ENCODE assay signal across 3 fruit fly cellular contexts in genomic region chr2L:10396488-10396824, dm6.
TF ChIP-seq lines count a peak whose summit lies in the region.

Gene Cnot4, plus strand, starts transcription at chr2L:10396716.

- no peak for TF ChIP-seq CTCF in whole organism, embryonic (GFP tag; optimal IDR thresholded peaks at IDR 0.05; lab: Kevin White, UChicago)

TF ChIP-seq in Kc167, 6 proteins besides CTCF, POLR2A, EP300 and RAD21:
- TF ChIP-seq Myc (optimal IDR thresholded peaks at IDR 0.05; lab: Kevin White, UChicago) (no peak), h (optimal IDR thresholded peaks at IDR 0.05; lab: Kevin White, UChicago) (no peak), insv (optimal IDR thresholded peaks at IDR 0.05; lab: Kevin White, UChicago) (no peak), psq (optimal IDR thresholded peaks at IDR 0.05; lab: Kevin White, UChicago) (peak; percentile 31)

TF ChIP-seq in whole organism, embryonic, 481 proteins besides CTCF, POLR2A, EP300 and RAD21 (continues in another document):
- TF ChIP-seq gem (tag; optimal IDR thresholded peaks at IDR 0.05; lab: Kevin White, UChicago) (peak; percentile 24), CG12391 (tag; optimal IDR thresholded peaks at IDR 0.05; lab: Kevin White, UChicago) (peak; percentile 33), Hr3 (GFP tag; optimal IDR thresholded peaks at IDR 0.05; lab: Kevin White, UChicago) (peak; percentile 25), CG8290 (GFP tag; optimal IDR thresholded peaks at IDR 0.05; lab: Kevin White, UChicago) (peak; percentile 10), CG8290 (tag; optimal IDR thresholded peaks at IDR 0.05; lab: Kevin White, UChicago) (no peak), CG15011 (GFP tag; optimal IDR thresholded peaks at IDR 0.05; lab: Kevin White, UChicago) (no peak), CG11560 (tag; IDR thresholded peaks at IDR 0.05; lab: Robert Waterston, UW) (peak; percentile 97), Sry-β (GFP tag; optimal IDR thresholded peaks at IDR 0.05; lab: Kevin White, UChicago) (peak; percentile 78), unc-4 (GFP tag; IDR thresholded peaks at IDR 0.05; lab: Robert Waterston, UW; ENCODE audit: partially characterized antibody) (0 out of 2 replicates have a peak, but pooled peaks have one; percentile 25), CG6791 (GFP tag; IDR thresholded peaks at IDR 0.05; lab: Robert Waterston, UW; ENCODE audit: partially characterized antibody) (0 out of 3 replicates have a peak, but pooled peaks have one; percentile 31), CG10267 (tag; optimal IDR thresholded peaks at IDR 0.05; lab: Kevin White, UChicago) (peak; percentile 35), amos (GFP tag; IDR thresholded peaks at IDR 0.05; lab: Robert Waterston, UW; ENCODE audit: partially characterized antibody) (peak; percentile 49; the same call in 1 of the 2 replicates), dysf (GFP tag; IDR thresholded peaks at IDR 0.05; lab: Robert Waterston, UW) (no peak), CG2116 (GFP tag; optimal IDR thresholded peaks at IDR 0.05; lab: Kevin White, UChicago) (peak; percentile 97), CG16813 (GFP tag; IDR thresholded peaks at IDR 0.05; lab: Robert Waterston, UW; ENCODE audit: partially characterized antibody) (peak; percentile 46; the same call in 1 of the 3 replicates), CG18262 (tag; optimal IDR thresholded peaks at IDR 0.05; lab: Kevin White, UChicago) (peak; percentile 30), CG6272 (GFP tag; IDR thresholded peaks at IDR 0.05; lab: Robert Waterston, UW) (no peak), CG17829 (tag; optimal IDR thresholded peaks at IDR 0.05; lab: Kevin White, UChicago) (peak; percentile 29), gsb-n (tag; optimal IDR thresholded peaks at IDR 0.05; lab: Kevin White, UChicago) (peak; percentile 44), CG17612 (GFP tag; IDR thresholded peaks at IDR 0.05; lab: Robert Waterston, UW) (no peak), CG30020 (tag; optimal IDR thresholded peaks at IDR 0.05; lab: Kevin White, UChicago) (peak; percentile 92), CG13287 (GFP tag; IDR thresholded peaks at IDR 0.05; lab: Robert Waterston, UW; ENCODE audit: partially characterized antibody) (peak; percentile 44; the same call in 1 of the 2 replicates), trem (tag; optimal IDR thresholded peaks at IDR 0.05; lab: Kevin White, UChicago) (peak; percentile 38), knrl (GFP tag; IDR thresholded peaks at IDR 0.05; lab: Robert Waterston, UW; ENCODE audit: partially characterized antibody) (peak; percentile 48; the same call in 2 of the 3 replicates), Doc3 (GFP tag; IDR thresholded peaks at IDR 0.05; lab: Robert Waterston, UW; ENCODE audit: partially characterized antibody) (peak; percentile 38; the same call in 1 of the 3 replicates), fd102C (GFP tag; optimal IDR thresholded peaks at IDR 0.05; lab: Kevin White, UChicago) (no peak), CG14710 (tag; optimal IDR thresholded peaks at IDR 0.05; lab: Kevin White, UChicago) (peak; percentile 63), Dip2 (GFP tag; IDR thresholded peaks at IDR 0.05; lab: Robert Waterston, UW) (no peak), CG34422 (GFP tag; IDR thresholded peaks at IDR 0.05; lab: Robert Waterston, UW) (0 out of 3 replicates have a peak, but pooled peaks have one; percentile 11), tin (GFP tag; optimal IDR thresholded peaks at IDR 0.05; lab: Kevin White, UChicago) (no peak), CG31441 (GFP tag; IDR thresholded peaks at IDR 0.05; lab: Robert Waterston, UW) (peak; percentile 89; the same call in 1 of the 2 replicates), Dll (GFP tag; IDR thresholded peaks at IDR 0.05; lab: Robert Waterston, UW; ENCODE audit: partially characterized antibody) (peak; percentile 39; the same call in 2 of the 4 replicates), dmrt11E (tag; optimal IDR thresholded peaks at IDR 0.05; lab: Kevin White, UChicago) (peak; percentile 36), pzg (GFP tag; optimal IDR thresholded peaks at IDR 0.05; lab: Kevin White, UChicago) (peak; percentile 31), CG3995 (GFP tag; optimal IDR thresholded peaks at IDR 0.05; lab: Kevin White, UChicago) (peak; percentile 96), CG17361 (GFP tag; IDR thresholded peaks at IDR 0.05; lab: Robert Waterston, UW) (peak; percentile 47; the same call in 1 of the 3 replicates), Sry-δ (GFP tag; optimal IDR thresholded peaks at IDR 0.05; lab: Kevin White, UChicago) (peak; percentile 61), CG7357 (GFP tag; IDR thresholded peaks at IDR 0.05; lab: Robert Waterston, UW) (no peak), row (GFP tag; IDR thresholded peaks at IDR 0.05; lab: Robert Waterston, UW) (peak; percentile 71)

TF ChIP-seq in whole organism, wandering third instar larva, 38 proteins besides CTCF, POLR2A, EP300 and RAD21:
- peak; percentile 13 for TF ChIP-seq woc (GFP tag; optimal IDR thresholded peaks at IDR 0.05; lab: Kevin White, UChicago)
- no peak for TF ChIP-seq Rel (GFP tag; optimal IDR thresholded peaks at IDR 0.05; lab: Kevin White, UChicago)
- no peak for TF ChIP-seq Rel (tag; optimal IDR thresholded peaks at IDR 0.05; lab: Kevin White, UChicago)
- no peak for TF ChIP-seq Hr78 (GFP tag; optimal IDR thresholded peaks at IDR 0.05; lab: Kevin White, UChicago)
- no peak for TF ChIP-seq Jra (GFP tag; optimal IDR thresholded peaks at IDR 0.05; lab: Kevin White, UChicago)
- peak; percentile 53 for TF ChIP-seq Myc (optimal IDR thresholded peaks at IDR 0.05; lab: Kevin White, UChicago)
- no peak for TF ChIP-seq psq (GFP tag; optimal IDR thresholded peaks at IDR 0.05; lab: Kevin White, UChicago)
